Fruit fly (Drosophila melanogaster): ENCODE results near the gene CG11035.

CG11035 gene

DNA sequence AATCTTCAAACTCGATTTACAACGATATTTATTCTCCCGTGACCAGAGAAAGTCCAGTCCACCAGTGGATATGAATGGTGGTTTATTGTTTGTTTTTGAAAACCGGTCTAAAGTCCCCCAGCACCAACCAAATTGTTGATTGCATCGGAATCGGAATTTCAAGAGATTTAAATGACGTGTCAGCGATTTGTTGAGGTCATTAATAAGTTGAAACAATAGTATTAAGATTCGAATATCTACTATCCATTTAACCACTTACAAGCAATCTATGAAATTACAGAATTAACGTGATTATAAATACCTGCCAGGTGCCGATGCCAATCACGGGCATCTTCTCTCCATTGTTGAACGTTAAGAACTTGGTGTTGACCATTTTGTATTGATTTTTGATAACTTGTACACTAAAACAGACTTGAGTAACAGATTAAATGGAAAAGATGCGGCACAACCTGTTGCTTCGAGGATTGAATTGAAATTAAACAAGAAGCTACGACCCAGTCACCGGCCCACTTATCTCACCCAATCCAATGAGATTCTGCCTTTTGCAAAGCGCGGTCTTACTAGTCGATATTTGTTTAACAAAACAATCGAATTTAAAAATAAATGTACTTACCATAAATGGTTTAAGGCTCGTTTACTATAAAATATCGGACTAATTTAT, 25.1 kb downstream of the CG11035 start, which contains the start of gene CG2767 (continued):
- peak; percentile 32; the same call in 1 of the 3 replicates for TF ChIP-seq CG34422 (GFP tag; IDR thresholded peaks at IDR 0.05)
- TF ChIP-seq Myb (GFP tag; optimal IDR thresholded peaks at IDR 0.05) = peak; percentile 44
- TF ChIP-seq lbe (GFP tag; optimal IDR thresholded peaks at IDR 0.05) = peak; percentile 27
- TF ChIP-seq hbn (GFP tag; IDR thresholded peaks at IDR 0.05; ENCODE audit: partially characterized antibody) = no peak
- TF ChIP-seq amos (GFP tag; IDR thresholded peaks at IDR 0.05; ENCODE audit: partially characterized antibody) = peak; percentile 10; the same call in 1 of the 2 replicates
- TF ChIP-seq BEAF-32 (GFP tag; optimal IDR thresholded peaks at IDR 0.05) = peak; percentile 10
- peak; percentile 78 for TF ChIP-seq Nf-YC (tag; optimal IDR thresholded peaks at IDR 0.05)
- peak; percentile 40 for TF ChIP-seq sens (GFP tag)
- TF ChIP-seq CG9876 (GFP tag; optimal IDR thresholded peaks at IDR 0.05) = no peak
- peak; percentile 84 for TF ChIP-seq Dp (GFP tag; optimal IDR thresholded peaks at IDR 0.05)
- no peak for TF ChIP-seq gt (GFP tag; IDR thresholded peaks at IDR 0.05)
- TF ChIP-seq Vsx1 (GFP tag; optimal IDR thresholded peaks at IDR 0.05) = no peak
- TF ChIP-seq Dref (GFP tag; IDR thresholded peaks at IDR 0.05) = peak; percentile 69
- TF ChIP-seq kah (GFP tag; optimal IDR thresholded peaks at IDR 0.05) = peak; percentile 53
- peak; percentile 20 for TF ChIP-seq CG1603 (tag; optimal IDR thresholded peaks at IDR 0.05)
- TF ChIP-seq E2f2 (GFP tag; IDR thresholded peaks at IDR 0.05) = peak; percentile 86
- TF ChIP-seq CG11560 (tag; IDR thresholded peaks at IDR 0.05) = peak; percentile 87; the same call in 1 of the 3 replicates
- TF ChIP-seq Hey (tag; optimal IDR thresholded peaks at IDR 0.05) = no peak
- TF ChIP-seq MBD-R2 (GFP tag; IDR thresholded peaks at IDR 0.05) = peak; percentile 51; the same call in 1 of the 2 replicates
- peak; percentile 59 for TF ChIP-seq chn (GFP tag; optimal IDR thresholded peaks at IDR 0.05)
- peak; percentile 34; the same call in 1 of the 2 replicates for TF ChIP-seq CG13287 (GFP tag; IDR thresholded peaks at IDR 0.05; ENCODE audit: partially characterized antibody)
- TF ChIP-seq caup (GFP tag; optimal IDR thresholded peaks at IDR 0.05; ENCODE audit: severe bottlenecking) = no peak
- peak; percentile 12 for TF ChIP-seq oc (tag; optimal IDR thresholded peaks at IDR 0.05)
- TF ChIP-seq insv (GFP tag; optimal IDR thresholded peaks at IDR 0.05) = peak in 1 of 2 experiments; percentile 5
- TF ChIP-seq CG34376 (GFP tag; optimal IDR thresholded peaks at IDR 0.05) = peak; percentile 8
- no peak for TF ChIP-seq CG10565 (GFP tag; optimal IDR thresholded peaks at IDR 0.05)
- 0 out of 4 replicates have a peak, but pooled peaks have one; percentile 24 for TF ChIP-seq Dll (GFP tag; IDR thresholded peaks at IDR 0.05; ENCODE audit: partially characterized antibody)
- TF ChIP-seq YL-1 (GFP tag; optimal IDR thresholded peaks at IDR 0.05) = peak; percentile 12
- no peak for TF ChIP-seq ERR (GFP tag; optimal IDR thresholded peaks at IDR 0.05)
- peak in 1 of 2 experiments; percentile 53 for TF ChIP-seq Pdp1 (GFP tag; optimal IDR thresholded peaks at IDR 0.05)
- TF ChIP-seq pzg (GFP tag; optimal IDR thresholded peaks at IDR 0.05) = peak; percentile 56
- TF ChIP-seq CG6254 (GFP tag; optimal IDR thresholded peaks at IDR 0.05) = peak; percentile 16
- no peak for TF ChIP-seq so (GFP tag; IDR thresholded peaks at IDR 0.05)
- TF ChIP-seq CG9797 (GFP tag; optimal IDR thresholded peaks at IDR 0.05) = peak; percentile 45
- peak; percentile 15 for TF ChIP-seq CG12659 (GFP tag; optimal IDR thresholded peaks at IDR 0.05)
- no peak for TF ChIP-seq CG13894 (tag; optimal IDR thresholded peaks at IDR 0.05)

DNA sequence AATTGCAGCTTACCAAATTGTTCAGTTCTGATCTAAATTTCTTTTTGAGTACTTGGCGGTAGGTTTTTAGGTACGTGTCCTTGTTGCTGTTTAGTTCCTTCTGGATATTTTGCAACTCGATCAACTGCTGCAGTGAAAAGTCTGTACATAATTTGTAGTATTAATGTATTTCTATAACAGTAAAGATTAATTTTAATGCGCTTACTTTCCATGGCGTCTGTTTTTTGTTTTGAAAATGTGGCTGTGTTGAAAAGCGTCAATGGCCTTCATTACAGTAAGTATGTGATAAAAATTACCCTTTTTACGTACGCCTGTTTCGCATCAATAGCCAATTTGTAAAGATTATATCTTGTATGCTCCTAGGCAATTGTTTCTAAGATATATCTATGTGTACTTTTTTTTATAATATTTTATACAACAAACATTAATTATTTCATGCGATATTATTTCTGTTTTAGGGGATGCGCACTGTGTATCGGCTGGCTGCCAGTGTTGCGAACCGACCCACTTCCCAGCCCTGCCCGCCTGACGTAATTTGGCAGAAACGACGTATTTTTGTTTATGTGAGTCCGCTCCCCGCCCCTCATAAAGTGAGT, 31.6 kb downstream of the CG11035 start, which contains the start of the genes Kmn2 and CG2698:
Gene Kmn2, minus strand, starts transcription at position 236 of the 596 bp plus-strand sequence.
Gene CG2698, plus strand, starts transcription at position 489 of the 596 bp plus-strand sequence.
- TF ChIP-seq gem (tag; optimal IDR thresholded peaks at IDR 0.05) (peak; percentile 97), CG7372 (GFP tag; IDR thresholded peaks at IDR 0.05) (peak; percentile 97), CG18262 (tag; optimal IDR thresholded peaks at IDR 0.05) (peak; percentile 95), CG18599 (GFP tag; optimal IDR thresholded peaks at IDR 0.05) (peak; percentile 97), chif (GFP tag; optimal IDR thresholded peaks at IDR 0.05) (peak; percentile 75 to 91), wdn (GFP tag; IDR thresholded peaks at IDR 0.05) (peak; percentile 96), CG17912 (GFP tag; optimal IDR thresholded peaks at IDR 0.05) (peak; percentile 86), CG9876 (GFP tag; optimal IDR thresholded peaks at IDR 0.05) (peak; percentile 48), CG8089 (GFP tag; optimal IDR thresholded peaks at IDR 0.05) (peak; percentile 38), Blimp-1 (GFP tag; optimal IDR thresholded peaks at IDR 0.05) (peak; percentile 92), CG31388 (GFP tag; optimal IDR thresholded peaks at IDR 0.05) (peak; percentile 90), pum (GFP tag; optimal IDR thresholded peaks at IDR 0.05) (peak; percentile 85), CG10321 (GFP tag; IDR thresholded peaks at IDR 0.05) (peak; percentile 83), Med (GFP tag) (peak; percentile 97)
